Worm (Caenorhabditis elegans) whole organism, L1 larva: ENCODE data around the gene srw-82.

ENCODE experiments used
- Y116A8C.19 ChIP-seq: sonication (generic microtip); optimal IDR thresholded peaks from 2 replicates; lab custom pipeline; 2016; ENCODE audit warnings: missing compliant biosample characterization, missing genetic modification characterization, borderline replicate concordance
- ama-1 ChIP-seq: fragments of 150-350 bp; optimal IDR thresholded peaks from 2 replicates; lab custom pipeline; 2014
- ceh-8 ChIP-seq: fragments of 200-800 bp; sonication (Bioruptor generic); optimal IDR thresholded peaks from 2 replicates; lab custom pipeline; 2018; ENCODE audit warnings: mild to moderate bottlenecking, missing genetic modification characterization, moderate library complexity, missing compliant biosample characterization
- ceh-88 ChIP-seq: fragments of 200-800 bp; sonication (Bioruptor generic); IDR thresholded peaks from 2 replicates; pipeline ENCODE4 v1.3.6; 2022; ENCODE audit warnings: missing genetic modification characterization, missing compliant biosample characterization
- ceh-90 ChIP-seq: sonication (generic microtip); optimal IDR thresholded peaks from 2 replicates; lab custom pipeline; 2016; ENCODE audit warnings: missing genetic modification characterization, missing compliant biosample characterization
- ces-1 ChIP-seq: fragments of 150-350 bp; optimal IDR thresholded peaks from 2 replicates; lab custom pipeline; 2014; ENCODE audit warnings: missing biosample characterization, missing genetic modification reagents, missing genetic modification characterization
- efl-3 ChIP-seq: fragments of 200-800 bp; sonication (Bioruptor generic); optimal IDR thresholded peaks from 2 replicates; lab custom pipeline; 2018; ENCODE audit warnings: mild to moderate bottlenecking, missing genetic modification characterization, missing compliant biosample characterization
- egl-13 ChIP-seq: sonication (generic microtip); optimal IDR thresholded peaks from 2 replicates; lab custom pipeline; 2016; ENCODE audit warnings: missing genotype, missing genetic modification reagents, missing genetic modification characterization, missing compliant biosample characterization
- egl-27 ChIP-seq, 2 experiments: fragments of 150-350 bp in 1 of 2; sonication (generic microtip); optimal IDR thresholded peaks; 3 replicates each; lab custom pipeline; 2017 to 2018; ENCODE audit warnings: missing biosample characterization in 2 of 2, missing genetic modification characterization in 2 of 2, missing genetic modification reagents in 2 of 2
- elt-2 ChIP-seq: sonication (generic microtip); optimal IDR thresholded peaks from 2 replicates; lab custom pipeline; 2016; ENCODE audit warnings: missing genetic modification characterization, mild to moderate bottlenecking, inconsistent platforms, missing compliant biosample characterization, missing genetic modification reagents
- elt-3 ChIP-seq, 6 experiments: fragments of 150-350 bp in 1 of 6; sonication (generic microtip); optimal IDR thresholded peaks; 2 replicates each; lab custom pipeline; 2017 to 2018; ENCODE audit warnings: missing biosample characterization in 6 of 6, missing genetic modification characterization in 6 of 6, inconsistent platforms in 1 of 6
- fkh-10 ChIP-seq: sonication (generic microtip); optimal IDR thresholded peaks from 2 replicates; lab custom pipeline; 2017; ENCODE audit warnings: missing biosample characterization, missing genetic modification reagents, missing genetic modification characterization
- fkh-4 ChIP-seq: sonication (generic microtip); optimal IDR thresholded peaks from 2 replicates; lab custom pipeline; 2016; ENCODE audit warnings: missing compliant biosample characterization, missing genetic modification characterization, borderline replicate concordance
- fkh-8 ChIP-seq: sonication (generic microtip); optimal IDR thresholded peaks from 2 replicates; lab custom pipeline; 2016; ENCODE audit warnings: mild to moderate bottlenecking, missing genetic modification characterization, missing compliant biosample characterization
- hlh-4 ChIP-seq: sonication (generic microtip); optimal IDR thresholded peaks from 2 replicates; lab custom pipeline; 2016; ENCODE audit warnings: mild to moderate bottlenecking, missing genetic modification characterization, missing compliant biosample characterization
- hpl-2 ChIP-seq: fragments of 150-350 bp; optimal IDR thresholded peaks from 2 replicates; lab custom pipeline; 2014; ENCODE audit warnings: missing biosample characterization, missing genetic modification reagents, missing genetic modification characterization
- isw-1 ChIP-seq: fragments of 200-800 bp; sonication (Bioruptor generic); IDR thresholded peaks from 2 replicates; pipeline ENCODE4 v1.3.6; 2022; ENCODE audit warnings: missing genetic modification characterization, missing compliant biosample characterization
- lir-3 ChIP-seq: sonication (generic microtip); optimal IDR thresholded peaks from 2 replicates; lab custom pipeline; 2016; ENCODE audit warnings: mild to moderate bottlenecking, missing genetic modification characterization, moderate library complexity, missing compliant biosample characterization; ENCODE audit not compliant: poor library complexity
- mef-2 ChIP-seq: fragments of 150-350 bp; optimal IDR thresholded peaks from 2 replicates; lab custom pipeline; 2014; ENCODE audit warnings: missing biosample characterization, missing genetic modification characterization
- nhr-12 ChIP-seq: sonication (generic microtip); optimal IDR thresholded peaks from 2 replicates; lab custom pipeline; 2017; ENCODE audit warnings: missing biosample characterization, missing genetic modification characterization
- nhr-20 ChIP-seq: sonication (generic microtip); optimal IDR thresholded peaks from 2 replicates; lab custom pipeline; 2016; ENCODE audit warnings: mild to moderate bottlenecking, missing genetic modification characterization, missing compliant biosample characterization
- nhr-28 ChIP-seq: fragments of 150-350 bp; optimal IDR thresholded peaks from 2 replicates; lab custom pipeline; 2014; ENCODE audit warnings: missing biosample characterization, missing genetic modification characterization
- nhr-76 ChIP-seq: sonication (generic microtip); optimal IDR thresholded peaks from 2 replicates; lab custom pipeline; 2017; ENCODE audit warnings: missing biosample characterization, missing genetic modification characterization
- nhr-77 ChIP-seq: fragments of 150-350 bp; optimal IDR thresholded peaks from 2 replicates; lab custom pipeline; 2014; ENCODE audit warnings: missing biosample characterization, missing genetic modification characterization
- nhr-85 ChIP-seq: sonication (generic microtip); peaks from one replicate; lab custom pipeline; 2016; ENCODE audit warnings: missing genetic modification characterization, inconsistent platforms, missing compliant biosample characterization
- pax-3 ChIP-seq: fragments of 200-800 bp; sonication (Bioruptor generic); optimal IDR thresholded peaks from 2 replicates; lab custom pipeline; 2018; ENCODE audit warnings: mild to moderate bottlenecking, missing genetic modification characterization, moderate library complexity, missing compliant biosample characterization
- pqm-1 ChIP-seq: sonication (generic microtip); optimal IDR thresholded peaks from 3 replicates; lab custom pipeline; 2017; ENCODE audit warnings: missing biosample characterization, missing genetic modification characterization
- skn-1 ChIP-seq: fragments of 150-350 bp; optimal IDR thresholded peaks from 2 replicates; lab custom pipeline; 2014; ENCODE audit warnings: missing biosample characterization, missing genetic modification characterization
- sox-4 ChIP-seq: sonication (generic microtip); optimal IDR thresholded peaks from 2 replicates; lab custom pipeline; 2016; ENCODE audit warnings: missing genetic modification characterization, missing compliant biosample characterization
- swsn-7 ChIP-seq: sonication (generic microtip); optimal IDR thresholded peaks from 2 replicates; lab custom pipeline; 2016; ENCODE audit warnings: missing genetic modification characterization, missing compliant biosample characterization
- unc-98 ChIP-seq: fragments of 200-800 bp; sonication (Bioruptor generic); IDR thresholded peaks from 2 replicates; pipeline ENCODE4 v1.3.6; 2022; ENCODE audit warnings: missing genetic modification characterization, missing compliant biosample characterization
- vab-15 ChIP-seq: sonication (generic microtip); optimal IDR thresholded peaks from 2 replicates; lab custom pipeline; 2017; ENCODE audit warnings: missing genotype, mild to moderate bottlenecking, missing genetic modification characterization, missing compliant biosample characterization
- xbp-1 ChIP-seq: sonication (generic microtip); optimal IDR thresholded peaks from 2 replicates; lab custom pipeline; 2016; ENCODE audit warnings: missing genetic modification characterization, missing compliant biosample characterization
- zag-1 ChIP-seq: fragments of 150-350 bp; optimal IDR thresholded peaks from 2 replicates; lab custom pipeline; 2014; ENCODE audit warnings: missing biosample characterization, missing genetic modification characterization
- ztf-11 ChIP-seq, 2 experiments: sonication (generic microtip); optimal IDR thresholded peaks; 2 replicates each; lab custom pipeline; 2016 to 2017; ENCODE audit warnings: missing genetic modification characterization in 2 of 2, missing biosample characterization in 1 of 2, missing compliant biosample characterization in 1 of 2
- ztf-4 ChIP-seq: fragments of 150-350 bp; optimal IDR thresholded peaks from 2 replicates; lab custom pipeline; 2014; ENCODE audit warnings: missing biosample characterization, missing genetic modification characterization

srw-82 gene

ce11 chrV:18456574-18456973, 25.0 kb downstream of the srw-82 start, which contains the start of gene ZK228.10:
ZK228.10 (plus strand) TSS chrV:18456874.
- no peak for TF ChIP-seq nhr-28 (tag; lab: Kevin White, UChicago)
- no peak for TF ChIP-seq skn-1 (tag; lab: Kevin White, UChicago)
- no peak for TF ChIP-seq swsn-7
- TF ChIP-seq hpl-2 (GFP tag; lab: Kevin White, UChicago) = no peak
- no peak for TF ChIP-seq nhr-85 (tag; lab: Kevin White, UChicago)

- no peak for TF ChIP-seq vab-15
- TF ChIP-seq elt-3 (tag; optimal IDR thresholded peaks at IDR 0.05; lab: Kevin White, UChicago) = peak in 3 of 6 experiments; percentile 10 to 40 (median 20)
- TF ChIP-seq ztf-4 (tag; lab: Kevin White, UChicago) = no peak
- TF ChIP-seq nhr-20 = peak; percentile 30
- no peak for TF ChIP-seq egl-13
- TF ChIP-seq ceh-90 (tag; lab: Kevin White, UChicago) = no peak
- TF ChIP-seq ceh-8 = no peak
- TF ChIP-seq elt-2 = peak; percentile 93
- TF ChIP-seq zag-1 (tag; lab: Kevin White, UChicago) = no peak
Observed at ce11 chrV:18461200-18461728, 29.7 kb downstream of the srw-82 start, which contains the start of gene ZK228.3. ZK228.3 (minus strand) TSS chrV:18461250.

ce11 chrV:18462365-18462837, 30.9 kb downstream of the srw-82 start, which contains the start of gene ZK228.4:
ZK228.4 (plus strand) TSS chrV:18462787.
- no peak for TF ChIP-seq ztf-4 (tag; lab: Kevin White, UChicago)
- TF ChIP-seq fkh-4 = no peak
- TF ChIP-seq nhr-12 (tag; lab: Kevin White, UChicago) = no peak
- no peak for TF ChIP-seq efl-3
- no peak for TF ChIP-seq mef-2 (tag; lab: Kevin White, UChicago)
- TF ChIP-seq pqm-1 = peak; percentile 6
- TF ChIP-seq elt-2 = peak; percentile 55
- TF ChIP-seq Y116A8C.19 (tag; lab: Kevin White, UChicago) = no peak
- no peak for TF ChIP-seq nhr-85 (tag; lab: Kevin White, UChicago)
- TF ChIP-seq ztf-11 (tag; optimal IDR thresholded peaks at IDR 0.05; lab: Kevin White, UChicago) = no peak
- TF ChIP-seq, all 84 proteins: peak for 2

DNA sequence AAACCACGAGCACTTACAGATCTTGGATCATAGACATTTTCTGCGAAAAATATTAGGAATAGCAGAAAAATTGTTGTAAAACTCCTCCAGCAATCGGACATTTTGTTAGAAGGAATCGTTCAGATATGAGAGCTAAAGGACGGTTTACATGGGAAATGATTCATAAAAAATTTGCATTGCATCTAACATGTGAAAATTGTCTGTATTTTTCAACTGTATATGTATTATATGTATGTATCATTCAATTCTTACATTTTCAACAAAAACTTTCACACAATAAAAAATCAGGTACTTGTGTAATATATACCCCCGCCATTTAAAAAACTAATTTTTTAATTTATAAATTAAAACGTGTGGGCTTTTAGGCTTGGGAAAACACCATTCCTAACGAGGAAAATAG, 36.5 kb downstream of the srw-82 start, which contains the start of gene ZK228.13:
TSS of gene ZK228.13 (minus strand) at position 101 of the 400 bp plus-strand sequence.
- TF ChIP-seq egl-13 (no peak), ceh-8 (no peak), nhr-28 (tag; lab: Kevin White, UChicago) (no peak), pax-3 (tag; lab: Kevin White, UChicago) (no peak), unc-98 (GFP tag; lab: Robert Waterston, UW) (no peak), fkh-10 (no peak), ama-1 (no peak), xbp-1 (tag; lab: Kevin White, UChicago) (no peak), egl-27 (tag; optimal IDR thresholded peaks at IDR 0.05; lab: Kevin White, UChicago) (no peak), ces-1 (GFP tag; lab: Kevin White, UChicago) (no peak), efl-3 (no peak), sox-4 (tag; lab: Kevin White, UChicago) (no peak), fkh-8 (no peak), lir-3 (tag; lab: Kevin White, UChicago) (no peak), Y116A8C.19 (tag; lab: Kevin White, UChicago) (no peak), ceh-88 (GFP tag; lab: Robert Waterston, UW) (no peak), nhr-76 (no peak), nhr-77 (tag; lab: Kevin White, UChicago) (no peak)

- peak; percentile 41 for TF ChIP-seq hlh-4 (tag; lab: Kevin White, UChicago)
- TF ChIP-seq isw-1 (GFP tag; lab: Robert Waterston, UW) = no peak
Observed at ce11 chrV:18473415-18473814, 41.9 kb downstream of the srw-82 start, which contains the start of gene srh-182. srh-182 (minus strand) TSS chrV:18473515.
